Fruit fly (Drosophila melanogaster): ENCODE data around the gene CG3213.

CG3213 gene

DNA sequence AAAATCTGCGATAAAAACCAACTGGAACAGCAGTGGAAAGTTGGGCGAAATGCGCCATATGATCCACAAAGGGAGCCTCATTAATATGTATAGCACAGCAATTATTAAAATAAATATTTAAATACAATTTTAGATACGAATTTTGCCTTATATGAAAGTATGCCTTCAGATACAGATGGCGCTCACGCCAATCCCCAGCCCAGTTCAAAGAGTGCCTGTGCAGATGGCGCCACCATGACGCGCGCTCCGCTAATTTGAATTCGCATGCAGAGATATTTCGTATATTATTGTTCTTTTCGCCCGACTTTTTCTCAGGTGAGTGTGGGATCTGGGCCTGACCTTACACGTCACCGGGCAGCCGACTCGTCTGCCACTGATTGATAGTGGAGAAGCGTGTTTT lies 47.2 kb downstream of the CG3213 start, which contains the start of gene Pgant4 (continued):
- TF ChIP-seq CG14014 (GFP tag; IDR thresholded peaks at IDR 0.05) (peak; percentile 54; the same call in 1 of the 2 replicates), wek (GFP tag; optimal IDR thresholded peaks at IDR 0.05) (peak; percentile 18), CG4854 (GFP tag; optimal IDR thresholded peaks at IDR 0.05) (peak; percentile 26), CG6791 (GFP tag; IDR thresholded peaks at IDR 0.05; ENCODE audit: partially characterized antibody) (0 out of 3 replicates have a peak, but pooled peaks have one; percentile 44), CoRest (tag; optimal IDR thresholded peaks at IDR 0.05) (peak; percentile 48), corto (GFP tag; optimal IDR thresholded peaks at IDR 0.05) (no peak), CG15479 (GFP tag; optimal IDR thresholded peaks at IDR 0.05) (no peak), jumu (GFP tag; optimal IDR thresholded peaks at IDR 0.05) (no peak), CG9437 (GFP tag; optimal IDR thresholded peaks at IDR 0.05) (no peak), CG7963 (GFP tag; IDR thresholded peaks at IDR 0.05; ENCODE audit: partially characterized antibody) (no peak), CG30431 (GFP tag; optimal IDR thresholded peaks at IDR 0.05) (peak; percentile 39), Dp (GFP tag; optimal IDR thresholded peaks at IDR 0.05) (peak; percentile 97), CG32532 (GFP tag; IDR thresholded peaks at IDR 0.05) (peak; percentile 93), hth (optimal IDR thresholded peaks at IDR 0.05) (no peak), CG12299 (tag; optimal IDR thresholded peaks at IDR 0.05) (no peak), HLHmδ (GFP tag; optimal IDR thresholded peaks at IDR 0.05) (peak; percentile 24), Hr78 (GFP tag; optimal IDR thresholded peaks at IDR 0.05) (no peak), CG3847 (GFP tag; IDR thresholded peaks at IDR 0.05) (peak; percentile 62), CG2712 (tag; optimal IDR thresholded peaks at IDR 0.05) (peak; percentile 51), CG17361 (GFP tag; IDR thresholded peaks at IDR 0.05) (peak; percentile 57; the same call in 1 of the 3 replicates), croc (GFP tag; conservative IDR thresholded peaks at IDR 0.05) (peak; percentile 36; the same call in 2 of the 3 replicates), dan (GFP tag; IDR thresholded peaks at IDR 0.05) (no peak), br (optimal IDR thresholded peaks at IDR 0.05) (no peak), CG17802 (tag; optimal IDR thresholded peaks at IDR 0.05) (no peak), CG6683 (GFP tag; optimal IDR thresholded peaks at IDR 0.05) (no peak), MTF-1 (GFP tag; optimal IDR thresholded peaks at IDR 0.05; ENCODE audit: borderline replicate concordance) (peak; percentile 25), CG1529 (GFP tag; optimal IDR thresholded peaks at IDR 0.05) (no peak), gfzf (GFP tag; optimal IDR thresholded peaks at IDR 0.05) (no peak), Atf-2 (GFP tag; optimal IDR thresholded peaks at IDR 0.05) (no peak), Oaz (GFP tag; IDR thresholded peaks at IDR 0.05) (no peak), fd64A (GFP tag; optimal IDR thresholded peaks at IDR 0.05) (no peak), Meics (GFP tag; optimal IDR thresholded peaks at IDR 0.05) (peak; percentile 61), pnt (GFP tag; optimal IDR thresholded peaks at IDR 0.05) (peak; percentile 33), CG17912 (GFP tag; optimal IDR thresholded peaks at IDR 0.05) (peak; percentile 73), Mrtf (GFP tag; IDR thresholded peaks at IDR 0.05) (peak; percentile 79; the same call in 2 of the 3 replicates), CG30020 (tag; optimal IDR thresholded peaks at IDR 0.05) (no peak), row (GFP tag; IDR thresholded peaks at IDR 0.05) (0 out of 3 replicates have a peak, but pooled peaks have one; percentile 25), ems (GFP tag; optimal IDR thresholded peaks at IDR 0.05) (no peak), Taf1 (GFP tag; IDR thresholded peaks at IDR 0.05) (peak; percentile 48; the same call in 1 of the 2 replicates), CG10462 (GFP tag; optimal IDR thresholded peaks at IDR 0.05) (no peak), CG2120 (GFP tag; optimal IDR thresholded peaks at IDR 0.05) (peak; percentile 42), CG4730 (GFP tag; IDR thresholded peaks at IDR 0.05) (no peak; the same call in 1 of the 2 replicates), phol (tag; optimal IDR thresholded peaks at IDR 0.05) (peak; percentile 43), ewg (GFP tag; optimal IDR thresholded peaks at IDR 0.05) (no peak), CG14441 (GFP tag; IDR thresholded peaks at IDR 0.05) (peak; percentile 71), CG8359 (GFP tag; optimal IDR thresholded peaks at IDR 0.05; ENCODE audit: borderline replicate concordance) (no peak), unc-4 (GFP tag; IDR thresholded peaks at IDR 0.05; ENCODE audit: partially characterized antibody) (no peak), ATbp (GFP tag; optimal IDR thresholded peaks at IDR 0.05) (no peak), CG16815 (GFP tag; optimal IDR thresholded peaks at IDR 0.05) (peak; percentile 5), CG14860 (GFP tag; IDR thresholded peaks at IDR 0.05; ENCODE audit: partially characterized antibody) (no peak)

All from whole organism, embryonic.